Worm (Caenorhabditis elegans) whole organism, L4/young adult: ENCODE measurements around the gene R10H10.4.
A peak's percentile ranks its signal among the peaks of the same experiment; 100 is the strongest.

Experiments
- W03F9.2 ChIP-seq: fragments of 150-350 bp; optimal IDR thresholded peaks from 2 replicates; lab custom pipeline; 2014; ENCODE audit warnings: missing biosample characterization, missing genetic modification characterization
- dao-5 ChIP-seq: sonication (generic microtip); optimal IDR thresholded peaks from 2 replicates; lab custom pipeline; 2016; ENCODE audit warnings: missing genotype, missing genetic modification characterization, moderate library complexity, missing compliant biosample characterization
- him-1 ChIP-seq: sonication (generic microtip); optimal IDR thresholded peaks from 2 replicates; lab custom pipeline; 2016; ENCODE audit warnings: missing genotype, missing genetic modification reagents, missing genetic modification characterization, missing compliant biosample characterization

- TF ChIP-seq W03F9.2 (tag; lab: Kevin White, UChicago) = no peak
- peak; percentile 1 for TF ChIP-seq him-1 (tag; lab: Kevin White, UChicago)
- TF ChIP-seq dao-5 (tag; lab: Kevin White, UChicago) = no peak
Measured at ce11 chrIV:10396827-10397226, 2.1 kb upstream of the R10H10.4 start.
